Worm (Caenorhabditis elegans): ENCODE data around the gene ZK512.1.

Gene ZK512.1

DNA sequence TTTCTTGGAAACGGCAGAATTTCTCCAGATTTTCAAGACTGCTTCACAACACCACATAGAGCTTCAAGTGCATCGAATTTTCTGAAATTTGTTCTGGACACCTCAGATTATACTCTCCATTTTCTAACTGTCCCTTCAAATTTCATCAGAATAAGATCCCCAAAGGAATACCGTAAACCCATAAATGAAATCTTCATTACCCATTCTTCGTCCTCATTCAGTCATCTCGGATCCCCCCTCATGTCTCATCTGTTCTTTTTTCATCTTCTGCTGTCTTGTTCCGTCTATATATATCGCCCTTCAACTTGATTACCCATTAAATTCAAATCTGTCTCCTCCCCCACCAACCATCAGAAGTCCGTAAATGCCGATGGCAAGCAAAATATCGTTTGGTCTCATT lies 673 bp upstream of the ZK512.1 start:
- TF ChIP-seq cnd-1 (tag; optimal IDR thresholded peaks at IDR 0.05): no peak
- TF ChIP-seq nhr-237 (tag; optimal IDR thresholded peaks at IDR 0.05): no peak
- no peak for TF ChIP-seq lsy-2 (tag; optimal IDR thresholded peaks at IDR 0.05)
- TF ChIP-seq nhr-76 (tag; optimal IDR thresholded peaks at IDR 0.05): no peak
- no peak for TF ChIP-seq ceh-83 (GFP tag; optimal IDR thresholded peaks at IDR 0.05)
- no peak for TF ChIP-seq lin-13 (tag; optimal IDR thresholded peaks at IDR 0.05)
- TF ChIP-seq blmp-1 (tag; optimal IDR thresholded peaks at IDR 0.05): no peak

DNA sequence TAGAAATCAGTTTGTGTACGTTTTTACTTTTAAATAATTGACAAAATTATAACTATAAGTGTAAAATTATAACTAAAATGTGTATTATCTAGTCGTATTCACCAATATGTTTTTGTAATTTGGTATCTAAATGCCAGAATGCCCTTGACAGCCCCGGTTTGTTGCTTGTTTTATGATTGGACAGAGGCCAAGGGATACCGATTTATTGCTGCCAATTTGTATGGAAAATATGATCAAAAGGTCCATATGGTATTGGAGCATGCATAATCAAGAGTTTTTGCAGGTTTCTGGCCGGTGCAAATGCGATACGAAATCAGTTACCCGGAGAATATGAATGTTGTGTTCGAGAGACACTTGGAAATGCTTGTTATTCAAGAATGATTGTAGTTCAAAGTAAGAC lies 996 bp downstream of the ZK512.1 start:
- no peak for TF ChIP-seq mab-5 (tag; optimal IDR thresholded peaks at IDR 0.05)
- no peak for TF ChIP-seq elt-3 (tag; optimal IDR thresholded peaks at IDR 0.05)
- no peak for TF ChIP-seq sptf-1 (tag; optimal IDR thresholded peaks at IDR 0.05)
- TF ChIP-seq mls-2 (tag; optimal IDR thresholded peaks at IDR 0.05): no peak
- TF ChIP-seq nhr-12 (tag; optimal IDR thresholded peaks at IDR 0.05): no peak
- TF ChIP-seq bed-3 (GFP tag; optimal IDR thresholded peaks at IDR 0.05): no peak
- no peak for TF ChIP-seq nhr-28 (tag; optimal IDR thresholded peaks at IDR 0.05)
- TF ChIP-seq snpc-4 (tag; optimal IDR thresholded peaks at IDR 0.05): no peak
- no peak for TF ChIP-seq tbx-8 (GFP tag; optimal IDR thresholded peaks at IDR 0.05)
- no peak for TF ChIP-seq ceh-43 (GFP tag; optimal IDR thresholded peaks at IDR 0.05)
- TF ChIP-seq ceh-39 (tag; optimal IDR thresholded peaks at IDR 0.05): no peak
- TF ChIP-seq nhr-76 (tag; optimal IDR thresholded peaks at IDR 0.05): no peak
- TF ChIP-seq ham-2 (GFP tag; optimal IDR thresholded peaks at IDR 0.05): no peak
- TF ChIP-seq pha-4 (tag; optimal IDR thresholded peaks at IDR 0.05): no peak
- no peak for TF ChIP-seq ceh-83 (GFP tag; optimal IDR thresholded peaks at IDR 0.05)
- no peak for TF ChIP-seq lin-13 (tag; optimal IDR thresholded peaks at IDR 0.05)
- no peak for TF ChIP-seq blmp-1 (tag; optimal IDR thresholded peaks at IDR 0.05)
- no peak for TF ChIP-seq elt-1 (tag; optimal IDR thresholded peaks at IDR 0.05; ENCODE audit: borderline replicate concordance, insufficient read depth)
- TF ChIP-seq zip-8 (tag; optimal IDR thresholded peaks at IDR 0.05): no peak
- TF ChIP-seq sem-2 (GFP tag; optimal IDR thresholded peaks at IDR 0.05): no peak

- TF ChIP-seq unc-39 (tag; optimal IDR thresholded peaks at IDR 0.05) (no peak), zip-8 (tag; optimal IDR thresholded peaks at IDR 0.05) (no peak), ham-2 (GFP tag; optimal IDR thresholded peaks at IDR 0.05) (no peak), elt-3 (tag; optimal IDR thresholded peaks at IDR 0.05) (no peak), hlh-1 (tag; optimal IDR thresholded peaks at IDR 0.05) (peak; percentile 74), unc-62 (GFP tag; optimal IDR thresholded peaks at IDR 0.05) (no peak), nhr-76 (tag; optimal IDR thresholded peaks at IDR 0.05) (no peak), mls-2 (tag; optimal IDR thresholded peaks at IDR 0.05) (no peak), cnd-1 (tag; optimal IDR thresholded peaks at IDR 0.05) (peak; percentile 25)
Observed at ce11 chrIII:9118314-9118850, 3.6 kb downstream of the ZK512.1 start, which contains the start of gene grl-11. Gene grl-11 (minus strand): TSS chrIII:9118364.

DNA sequence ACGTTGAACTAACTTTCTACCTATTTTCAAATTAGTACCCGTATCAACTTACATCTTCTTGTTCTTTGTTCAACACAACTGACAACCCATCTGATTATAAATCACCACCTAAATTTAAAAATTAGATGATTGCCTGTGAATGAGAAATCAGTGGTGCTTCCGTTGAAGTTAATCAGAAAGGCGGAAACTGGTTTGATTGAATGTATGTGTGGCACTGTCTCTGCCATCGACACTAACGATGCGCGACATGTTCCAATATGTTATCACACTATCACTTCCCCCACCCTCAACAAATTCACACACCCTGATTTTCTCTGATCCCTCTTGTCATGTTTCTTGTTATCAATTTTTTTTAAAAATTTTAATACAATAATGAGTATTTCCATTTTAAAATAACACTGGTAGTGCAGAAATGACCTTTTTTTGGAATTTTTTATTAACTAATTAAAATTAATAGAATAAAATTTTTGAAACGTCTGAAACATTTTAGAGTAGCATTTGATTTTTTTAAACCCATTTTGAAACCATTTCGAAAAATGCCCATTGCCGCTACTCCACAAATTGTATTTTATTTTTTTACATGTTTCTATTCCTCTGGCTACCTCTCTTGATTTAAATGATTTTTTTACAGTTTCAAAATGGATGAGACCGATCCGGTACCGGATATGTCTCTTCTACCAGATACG lies 4.3 kb downstream of the ZK512.1 start, which contains the start of gene ced-11:
TSS of gene ced-11 (plus strand) at position 636 of the 686 bp plus-strand sequence.
- TF ChIP-seq M03D4.4 (tag; optimal IDR thresholded peaks at IDR 0.05): no peak
- no peak for TF ChIP-seq ceh-43 (GFP tag; optimal IDR thresholded peaks at IDR 0.05)
- no peak for TF ChIP-seq ham-2 (GFP tag; optimal IDR thresholded peaks at IDR 0.05)

DNA sequence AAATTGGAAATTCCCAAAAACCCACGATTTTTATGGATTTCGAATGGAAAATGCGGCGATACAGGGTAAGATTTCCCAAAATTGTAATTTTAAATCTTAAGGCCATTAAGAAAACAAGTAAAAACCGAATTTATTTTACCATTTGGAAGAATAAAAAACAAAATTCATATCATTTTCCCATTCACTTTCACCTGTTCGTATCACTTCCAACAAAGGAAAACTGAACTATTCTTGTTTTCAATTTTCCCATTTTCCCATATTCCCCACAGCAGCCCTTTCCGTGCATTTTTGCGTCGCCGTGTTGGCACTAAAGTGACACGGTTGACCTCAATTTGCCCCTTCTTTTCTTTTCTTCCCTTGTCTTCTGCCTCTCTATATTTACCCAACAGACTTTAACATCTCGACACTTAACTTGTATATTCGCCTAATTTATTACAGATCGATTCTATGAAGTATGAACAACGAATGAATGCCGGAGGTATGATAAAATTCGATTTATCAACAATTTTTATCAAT lies 11.1 kb downstream of the ZK512.1 start, which contains the start of gene sec-16A.1:
TSS of gene sec-16A.1 (plus strand) at position 51 of the 516 bp plus-strand sequence.
- TF ChIP-seq nhr-2 (tag; optimal IDR thresholded peaks at IDR 0.05): peak; percentile 65
- TF ChIP-seq lsy-2 (tag; optimal IDR thresholded peaks at IDR 0.05): peak; percentile 8
- TF ChIP-seq sptf-1 (tag; optimal IDR thresholded peaks at IDR 0.05): no peak

DNA sequence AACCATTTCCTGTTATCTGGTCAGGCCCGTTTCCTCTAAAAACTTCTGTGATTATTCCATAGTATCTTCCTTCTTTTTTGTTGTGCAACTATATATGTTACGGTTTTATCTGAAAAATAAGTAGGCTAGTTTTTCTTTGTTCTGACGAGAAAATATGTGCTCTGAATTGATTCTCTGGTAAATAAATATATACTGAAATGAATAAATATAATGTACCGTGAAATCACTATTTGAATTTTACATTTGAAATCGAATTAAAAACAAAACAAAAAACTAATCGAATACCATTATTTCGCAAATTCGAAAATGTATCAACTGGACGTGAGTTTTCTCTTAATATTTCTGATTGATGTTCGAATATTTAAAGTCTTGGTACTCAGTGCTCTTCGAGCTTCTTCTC lies 15.8 kb downstream of the ZK512.1 start, which contains the start of gene ZK512.10:
TSS of gene ZK512.10 (plus strand) at position 301 of the 400 bp plus-strand sequence.
- TF ChIP-seq ces-1 (GFP tag; optimal IDR thresholded peaks at IDR 0.05) (no peak), ceh-39 (tag; optimal IDR thresholded peaks at IDR 0.05) (no peak), mep-1 (tag; optimal IDR thresholded peaks at IDR 0.05) (no peak), elt-3 (tag; optimal IDR thresholded peaks at IDR 0.05) (no peak), blmp-1 (tag; optimal IDR thresholded peaks at IDR 0.05) (no peak), flh-1 (GFP tag; optimal IDR thresholded peaks at IDR 0.05) (no peak), ztf-11 (tag; optimal IDR thresholded peaks at IDR 0.05) (no peak), nhr-28 (tag; optimal IDR thresholded peaks at IDR 0.05) (no peak), hlh-1 (tag; optimal IDR thresholded peaks at IDR 0.05) (no peak), sptf-1 (tag; optimal IDR thresholded peaks at IDR 0.05) (no peak), tbx-8 (GFP tag; optimal IDR thresholded peaks at IDR 0.05) (no peak), elt-1 (tag; optimal IDR thresholded peaks at IDR 0.05; ENCODE audit: borderline replicate concordance, insufficient read depth) (no peak), ceh-43 (GFP tag; optimal IDR thresholded peaks at IDR 0.05) (no peak), mab-5 (tag; optimal IDR thresholded peaks at IDR 0.05) (no peak), pha-4 (tag; optimal IDR thresholded peaks at IDR 0.05) (no peak)
